Worm (Caenorhabditis elegans): Measurements from ENCODE around the gene R04F11.2.

DNA sequence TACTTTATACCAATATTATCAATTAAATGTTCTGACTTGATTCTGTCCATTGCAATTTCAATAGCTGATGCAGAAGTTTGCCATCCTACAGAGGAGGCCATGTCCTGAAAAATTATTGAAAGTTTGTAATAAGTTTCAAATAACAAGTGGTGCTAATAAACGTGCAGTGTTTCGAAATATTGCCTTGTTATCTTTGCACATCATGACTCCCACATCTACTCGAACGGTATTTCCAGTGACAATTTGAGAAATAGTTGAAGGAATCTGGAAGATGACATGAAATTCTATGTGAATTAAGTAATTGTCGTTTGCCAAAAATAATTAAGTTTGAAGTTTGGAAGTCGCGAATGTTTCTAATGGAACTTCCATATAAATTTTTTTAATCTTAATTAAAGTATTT lies 51.3 kb downstream of the R04F11.2 start, which contains the start of gene gcy-13:
- TF ChIP-seq mdl-1 (tag; optimal IDR thresholded peaks at IDR 0.05): no peak
- no peak for TF ChIP-seq unc-39 (tag; optimal IDR thresholded peaks at IDR 0.05)
- TF ChIP-seq elt-3 (tag; optimal IDR thresholded peaks at IDR 0.05): no peak
- TF ChIP-seq lin-39 (tag; optimal IDR thresholded peaks at IDR 0.05): no peak
- no peak for TF ChIP-seq snpc-4 (tag; optimal IDR thresholded peaks at IDR 0.05)
- TF ChIP-seq ZK546.5 (tag; optimal IDR thresholded peaks at IDR 0.05): no peak
- no peak for TF ChIP-seq peb-1 (tag; optimal IDR thresholded peaks at IDR 0.05)
- TF ChIP-seq lsy-2 (tag; optimal IDR thresholded peaks at IDR 0.05): no peak
- no peak for TF ChIP-seq nhr-12 (tag; optimal IDR thresholded peaks at IDR 0.05)
- no peak for TF ChIP-seq ceh-82 (tag; optimal IDR thresholded peaks at IDR 0.05)
- TF ChIP-seq nhr-23 (tag; optimal IDR thresholded peaks at IDR 0.05): no peak
- TF ChIP-seq ztf-11 (tag; optimal IDR thresholded peaks at IDR 0.05): no peak
- TF ChIP-seq nhr-237 (tag; optimal IDR thresholded peaks at IDR 0.05): no peak
- no peak for TF ChIP-seq nhr-77 (tag; optimal IDR thresholded peaks at IDR 0.05)

Measured in whole organism, L2 larva.